Fruit fly (Drosophila melanogaster): ENCODE results near the gene ZIPIC.

ZIPIC gene

dm6 chr3R:30012602-30013489 is 23.8 kb downstream of the ZIPIC start (continued):
- no peak for TF ChIP-seq Ets96B (tag; optimal IDR thresholded peaks at IDR 0.05)
- no peak for TF ChIP-seq lz (GFP tag; optimal IDR thresholded peaks at IDR 0.05)
- no peak for TF ChIP-seq CG4318 (GFP tag; optimal IDR thresholded peaks at IDR 0.05)
- no peak for TF ChIP-seq dsx (GFP tag; optimal IDR thresholded peaks at IDR 0.05; ENCODE audit: poor library complexity, severe bottlenecking)
- no peak for TF ChIP-seq CG6792 (GFP tag; optimal IDR thresholded peaks at IDR 0.05)
- no peak for TF ChIP-seq pdm3 (GFP tag; optimal IDR thresholded peaks at IDR 0.05)
- TF ChIP-seq CG11762 (GFP tag; optimal IDR thresholded peaks at IDR 0.05; ENCODE audit: insufficient read depth): no peak
- no peak for TF ChIP-seq Blimp-1 (GFP tag; optimal IDR thresholded peaks at IDR 0.05)
- TF ChIP-seq CG6276 (GFP tag; optimal IDR thresholded peaks at IDR 0.05): no peak
- TF ChIP-seq dac (GFP tag; optimal IDR thresholded peaks at IDR 0.05): no peak
- TF ChIP-seq vri (GFP tag; optimal IDR thresholded peaks at IDR 0.05): peak; percentile 68
- TF ChIP-seq Eip75B (GFP tag; optimal IDR thresholded peaks at IDR 0.05): no peak
- TF ChIP-seq CG3919 (GFP tag; optimal IDR thresholded peaks at IDR 0.05): no peak
- TF ChIP-seq fkh (GFP tag; optimal IDR thresholded peaks at IDR 0.05): peak; percentile 70
- peak; percentile 27 for TF ChIP-seq Sox14 (GFP tag; optimal IDR thresholded peaks at IDR 0.05)
- no peak for TF ChIP-seq CG11902 (GFP tag; optimal IDR thresholded peaks at IDR 0.05)
- no peak for TF ChIP-seq fd85E (GFP tag; optimal IDR thresholded peaks at IDR 0.05)
- TF ChIP-seq CG31627 (GFP tag; optimal IDR thresholded peaks at IDR 0.05): peak; percentile 17
- no peak for TF ChIP-seq CG1621 (tag; optimal IDR thresholded peaks at IDR 0.05)
- TF ChIP-seq CG6854 (GFP tag; optimal IDR thresholded peaks at IDR 0.05): no peak
- TF ChIP-seq CG3032 (tag; optimal IDR thresholded peaks at IDR 0.05): no peak
- no peak for TF ChIP-seq cyc (GFP tag; optimal IDR thresholded peaks at IDR 0.05)
- TF ChIP-seq fd59A (GFP tag; optimal IDR thresholded peaks at IDR 0.05): no peak
- peak; percentile 55 for TF ChIP-seq Hr4 (GFP tag; optimal IDR thresholded peaks at IDR 0.05)
- TF ChIP-seq CG9139 (GFP tag; optimal IDR thresholded peaks at IDR 0.05): no peak
- TF ChIP-seq ss (GFP tag; optimal IDR thresholded peaks at IDR 0.05): no peak
- peak; percentile 69 for TF ChIP-seq Eip78C (GFP tag)

dm6 chr3R:30009173-30009572 is 27.5 kb downstream of the ZIPIC start, which contains the start of gene CG7912:
TSS of gene CG7912 (minus strand) at chr3R:30009189.
- TF ChIP-seq Met (GFP tag; optimal IDR thresholded peaks at IDR 0.05) (no peak), CG6163 (GFP tag; IDR thresholded peaks at IDR 0.05) (no peak), CG8119 (GFP tag; IDR thresholded peaks at IDR 0.05) (no peak), net (GFP tag; optimal IDR thresholded peaks at IDR 0.05) (no peak), CG1621 (tag; optimal IDR thresholded peaks at IDR 0.05) (no peak), Sox15 (GFP tag; optimal IDR thresholded peaks at IDR 0.05) (no peak), spab (GFP tag; optimal IDR thresholded peaks at IDR 0.05) (no peak), Ets21C (GFP tag; optimal IDR thresholded peaks at IDR 0.05) (no peak), CG9139 (GFP tag; optimal IDR thresholded peaks at IDR 0.05) (no peak), fd59A (GFP tag; optimal IDR thresholded peaks at IDR 0.05) (no peak), Sox14 (GFP tag; optimal IDR thresholded peaks at IDR 0.05) (no peak), CG7368 (GFP tag; optimal IDR thresholded peaks at IDR 0.05) (no peak), CG8632 (GFP tag; optimal IDR thresholded peaks at IDR 0.05) (no peak), CG6854 (GFP tag; optimal IDR thresholded peaks at IDR 0.05) (no peak), CG6792 (GFP tag; optimal IDR thresholded peaks at IDR 0.05) (no peak), Lpt (GFP tag; optimal IDR thresholded peaks at IDR 0.05) (no peak), CG11902 (GFP tag; optimal IDR thresholded peaks at IDR 0.05) (no peak), CG8319 (GFP tag; optimal IDR thresholded peaks at IDR 0.05) (no peak), Smox (GFP tag; optimal IDR thresholded peaks at IDR 0.05) (no peak)

Measured in whole organism, prepupa.